Fruit fly (Drosophila melanogaster) whole organism, embryonic: ENCODE measurements around the gene scu.
A peak's percentile ranks its signal among the peaks of the same experiment; 100 is the strongest.

Source experiments
- B-H2 ChIP-seq: fragments of 200-800 bp; sonication (Bioruptor generic); optimal IDR thresholded peaks from 2 replicates; lab custom pipeline; 2018; ENCODE audit warnings: missing biosample characterization, mild to moderate bottlenecking, missing genetic modification characterization
- Blimp-1 ChIP-seq: fragments of 200-800 bp; sonication (Bioruptor generic); optimal IDR thresholded peaks from 3 replicates; lab custom pipeline; 2018; ENCODE audit warnings: missing biosample characterization, missing genetic modification characterization, mild to moderate bottlenecking, moderate library complexity, missing genetic modification reagents
- CG10431 ChIP-seq: fragments of 200-800 bp; sonication (Bioruptor generic); optimal IDR thresholded peaks from 3 replicates; lab custom pipeline; 2018; ENCODE audit warnings: missing biosample characterization, mild to moderate bottlenecking, missing genetic modification characterization
- CG10565 ChIP-seq: fragments of 200-800 bp; sonication (Bioruptor generic); optimal IDR thresholded peaks from 3 replicates; lab custom pipeline; 2016; ENCODE audit warnings: missing biosample characterization, mild to moderate bottlenecking, missing genetic modification characterization
- CG10654 ChIP-seq: fragments of 200-800 bp; sonication (Bioruptor generic); optimal IDR thresholded peaks from 2 replicates; lab custom pipeline; 2016; ENCODE audit warnings: missing biosample characterization, missing genetic modification characterization
- CG10979 ChIP-seq: fragments of 200-800 bp; sonication (Bioruptor generic); optimal IDR thresholded peaks from 2 replicates; lab custom pipeline; 2018; ENCODE audit warnings: missing biosample characterization, mild to moderate bottlenecking, missing genetic modification characterization, moderate library complexity
- CG11504 ChIP-seq: fragments of 200-800 bp; sonication (Bioruptor generic); optimal IDR thresholded peaks from 3 replicates; lab custom pipeline; 2019; ENCODE audit warnings: missing biosample characterization, mild to moderate bottlenecking, missing genetic modification characterization, moderate library complexity
- CG11560 ChIP-seq: fragments of 200-800 bp; sonication (Bioruptor generic); IDR thresholded peaks from 3 replicates; pipeline ENCODE4 v1.3.6; 2022; ENCODE audit warnings: missing biosample characterization, missing genetic modification characterization
- CG12236 ChIP-seq: fragments of 200-800 bp; sonication (Bioruptor generic); optimal IDR thresholded peaks from 2 replicates; lab custom pipeline; 2016; ENCODE audit warnings: missing biosample characterization, missing genetic modification characterization
- CG13894 ChIP-seq: fragments of 200-800 bp; sonication (Bioruptor generic); optimal IDR thresholded peaks from 3 replicates; lab custom pipeline; 2018; ENCODE audit warnings: missing biosample characterization, mild to moderate bottlenecking, missing genetic modification characterization, moderate library complexity
- CG15011 ChIP-seq: fragments of 200-800 bp; sonication (Bioruptor generic); optimal IDR thresholded peaks from 3 replicates; lab custom pipeline; 2018; ENCODE audit warnings: missing biosample characterization, mild to moderate bottlenecking, missing genetic modification characterization
- CG2712 ChIP-seq: fragments of 200-800 bp; optimal IDR thresholded peaks from 3 replicates; lab custom pipeline; 2019; ENCODE audit warnings: missing biosample characterization, mild to moderate bottlenecking, missing genetic modification characterization, moderate library complexity
- CG30431 ChIP-seq: fragments of 200-800 bp; sonication (Bioruptor generic); optimal IDR thresholded peaks from 2 replicates; lab custom pipeline; 2017; ENCODE audit warnings: missing biosample characterization, missing genetic modification characterization
- CG33213 ChIP-seq: fragments of 200-800 bp; sonication (Bioruptor generic); optimal IDR thresholded peaks from 3 replicates; lab custom pipeline; 2016; ENCODE audit warnings: missing biosample characterization, missing genetic modification characterization
- CG34376 ChIP-seq: fragments of 200-800 bp; sonication (Bioruptor generic); optimal IDR thresholded peaks from 2 replicates; lab custom pipeline; 2018; ENCODE audit warnings: missing biosample characterization, mild to moderate bottlenecking, missing genetic modification characterization
- CG6689 ChIP-seq: fragments of 200-800 bp; sonication (Bioruptor generic); IDR thresholded peaks from 2 replicates; pipeline ENCODE4 v1.3.6; 2022; ENCODE audit warnings: missing biosample characterization, missing genetic modification characterization
- CG8290 ChIP-seq, 3 experiments: fragments of 200-800 bp; sonication (Bioruptor generic); optimal IDR thresholded peaks; 2 replicates each; lab custom pipeline; 2016 to 2019; ENCODE audit warnings: missing biosample characterization in 3 of 3, missing genetic modification characterization in 3 of 3, mild to moderate bottlenecking in 2 of 3, moderate library complexity in 1 of 3
- CG8359 ChIP-seq: fragments of 200-800 bp; sonication (Bioruptor generic); optimal IDR thresholded peaks from 2 replicates; lab custom pipeline; 2017; ENCODE audit warnings: missing biosample characterization, mild to moderate bottlenecking, missing genetic modification characterization, borderline replicate concordance
- CG8944 ChIP-seq: fragments of 200-800 bp; sonication (Bioruptor generic); optimal IDR thresholded peaks from 3 replicates; lab custom pipeline; 2016; ENCODE audit warnings: missing biosample characterization, missing genetic modification characterization
- CG9727 ChIP-seq: fragments of 200-800 bp; sonication (Bioruptor generic); optimal IDR thresholded peaks from 3 replicates; lab custom pipeline; 2017; ENCODE audit warnings: missing biosample characterization, mild to moderate bottlenecking, missing genetic modification characterization
- CG9932 ChIP-seq: fragments of 200-800 bp; sonication (Bioruptor generic); IDR thresholded peaks from 2 replicates; pipeline ENCODE4 v1.3.6; 2022; ENCODE audit warnings: missing biosample characterization, missing genetic modification characterization
- Dref ChIP-seq: fragments of 200-800 bp; sonication (Bioruptor generic); IDR thresholded peaks from 2 replicates; pipeline ENCODE4 v1.3.6; 2022; ENCODE audit warnings: missing biosample characterization, missing genetic modification characterization
- Fer3 ChIP-seq: fragments of 200-800 bp; sonication (Bioruptor generic); optimal IDR thresholded peaks from 2 replicates; lab custom pipeline; 2018; ENCODE audit warnings: missing biosample characterization, mild to moderate bottlenecking, missing genetic modification characterization, moderate library complexity
- Hand ChIP-seq: fragments of 200-800 bp; sonication (Bioruptor generic); optimal IDR thresholded peaks from 2 replicates; lab custom pipeline; 2017; ENCODE audit warnings: mild to moderate bottlenecking, missing biosample characterization, missing genetic modification reagents, missing genetic modification characterization
- Hr78 ChIP-seq, 2 experiments: fragments of 200-800 bp in 1 of 2; fragments of >200 bp in 1 of 2; sonication (Bioruptor generic) in 1 of 2; optimal IDR thresholded peaks; 2 replicates each; lab custom pipeline; 2017 to 2019; ENCODE audit warnings: missing biosample characterization in 2 of 2, missing genetic modification characterization in 2 of 2, mild to moderate bottlenecking in 1 of 2, moderate library complexity in 1 of 2
- Lim3 ChIP-seq: fragments of 200-800 bp; sonication (Bioruptor generic); IDR thresholded peaks from 2 replicates; pipeline ENCODE4 v1.3.6; 2022; ENCODE audit warnings: missing biosample characterization, missing genetic modification characterization
- Mes4 ChIP-seq: fragments of 200-800 bp; sonication (Bioruptor generic); optimal IDR thresholded peaks from 2 replicates; lab custom pipeline; 2016; ENCODE audit warnings: missing biosample characterization, missing genetic modification characterization
- Mrtf ChIP-seq: fragments of 200-800 bp; sonication (Bioruptor generic); IDR thresholded peaks from 3 replicates; pipeline ENCODE4 v1.3.6; 2022; ENCODE audit warnings: missing biosample characterization, missing genetic modification characterization
- NFAT ChIP-seq: fragments of 200-800 bp; sonication (Bioruptor generic); IDR thresholded peaks from 2 replicates; pipeline ENCODE4 v1.3.6; 2022; ENCODE audit warnings: missing biosample characterization, missing genetic modification characterization
- Oli ChIP-seq: fragments of 200-800 bp; sonication (Bioruptor generic); optimal IDR thresholded peaks from 2 replicates; lab custom pipeline; 2018; ENCODE audit warnings: missing biosample characterization, mild to moderate bottlenecking, missing genetic modification characterization, moderate library complexity
- Pdp1 ChIP-seq, 2 experiments: fragments of 200-800 bp; sonication (Bioruptor generic); optimal IDR thresholded peaks; 3 replicates each; lab custom pipeline; 2016; ENCODE audit warnings: missing biosample characterization in 2 of 2, missing genetic modification characterization in 2 of 2, mild to moderate bottlenecking in 1 of 2, moderate library complexity in 1 of 2
- Rfx ChIP-seq: fragments of 200-800 bp; sonication (Bioruptor generic); IDR thresholded peaks from 2 replicates; pipeline ENCODE4 v1.3.6; 2022; ENCODE audit warnings: missing biosample characterization, missing genetic modification characterization
- Scr ChIP-seq: fragments of 200-800 bp; sonication (Bioruptor generic); IDR thresholded peaks from 2 replicates; pipeline ENCODE4 v1.3.6; 2022; ENCODE audit warnings: missing biosample characterization, missing genetic modification characterization; ENCODE audit not compliant: partially characterized antibody
- Ssrp ChIP-seq: fragments of 200-800 bp; sonication (Bioruptor generic); optimal IDR thresholded peaks from 2 replicates; lab custom pipeline; 2018; ENCODE audit warnings: missing biosample characterization, mild to moderate bottlenecking, missing genetic modification characterization, moderate library complexity
- Taf1 ChIP-seq: fragments of 200-800 bp; sonication (Bioruptor generic); IDR thresholded peaks from 2 replicates; pipeline ENCODE4 v1.3.6; 2022; ENCODE audit warnings: missing biosample characterization, missing genetic modification characterization
- Vsx1 ChIP-seq: fragments of 200-800 bp; sonication (Bioruptor generic); optimal IDR thresholded peaks from 2 replicates; lab custom pipeline; 2017; ENCODE audit warnings: missing biosample characterization, mild to moderate bottlenecking, missing genetic modification characterization, missing genetic modification reagents
- Xrp1 ChIP-seq: fragments of 200-800 bp; sonication (Bioruptor generic); IDR thresholded peaks from 2 replicates; pipeline ENCODE4 v1.3.6; 2022; ENCODE audit warnings: missing biosample characterization, missing genetic modification characterization
- ara ChIP-seq: fragments of 200-800 bp; sonication (Bioruptor generic); IDR thresholded peaks from 2 replicates; pipeline ENCODE4 v1.3.6; 2022; ENCODE audit warnings: missing biosample characterization, missing genetic modification characterization
- cwo ChIP-seq: fragments of 200-800 bp; sonication (Bioruptor generic); optimal IDR thresholded peaks from 3 replicates; lab custom pipeline; 2017; ENCODE audit warnings: missing biosample characterization, missing genetic modification characterization, mild to moderate bottlenecking, moderate library complexity, missing genetic modification reagents
- dmrt11E ChIP-seq: fragments of 200-800 bp; sonication (Bioruptor generic); optimal IDR thresholded peaks from 3 replicates; lab custom pipeline; 2018; ENCODE audit warnings: missing biosample characterization, mild to moderate bottlenecking, missing genetic modification characterization, moderate library complexity
- ems ChIP-seq: fragments of 200-800 bp; sonication (Bioruptor generic); optimal IDR thresholded peaks from 3 replicates; lab custom pipeline; 2016; ENCODE audit warnings: missing biosample characterization, missing genetic modification characterization
- esg ChIP-seq: fragments of 200-800 bp; sonication (Bioruptor generic); conservative IDR thresholded peaks from 2 replicates; pipeline ENCODE4 v1.3.6; 2022; ENCODE audit warnings: missing biosample characterization, missing genetic modification characterization
- fru ChIP-seq: fragments of >200 bp; optimal IDR thresholded peaks from 2 replicates; lab custom pipeline; 2017
- maf-S ChIP-seq: fragments of 200-800 bp; sonication (Bioruptor generic); optimal IDR thresholded peaks from 2 replicates; lab custom pipeline; 2016; ENCODE audit warnings: missing biosample characterization, missing genetic modification characterization
- rib ChIP-seq: fragments of 200-800 bp; sonication (Bioruptor generic); IDR thresholded peaks from 2 replicates; pipeline ENCODE4 v1.3.6; 2022; ENCODE audit warnings: missing biosample characterization, missing genetic modification characterization
- sc ChIP-seq, 3 experiments: fragments of >200 bp in 2 of 3; fragments of 200-800 bp in 1 of 3; sonication (Bioruptor generic) in 1 of 3; optimal IDR thresholded peaks; 2 replicates in 2 of 3; 3 replicates in 1 of 3; lab custom pipeline; 2017; ENCODE audit warnings: mild to moderate bottlenecking in 1 of 3, missing biosample characterization in 1 of 3, missing genetic modification characterization in 1 of 3, missing genetic modification reagents in 1 of 3
- scrt ChIP-seq: fragments of 200-800 bp; sonication (Bioruptor generic); optimal IDR thresholded peaks from 2 replicates; lab custom pipeline; 2018; ENCODE audit warnings: missing biosample characterization, mild to moderate bottlenecking, missing genetic modification characterization, moderate library complexity
- stc ChIP-seq: fragments of 200-800 bp; sonication (Bioruptor generic); IDR thresholded peaks from 2 replicates; pipeline ENCODE4 v1.3.6; 2022; ENCODE audit warnings: missing biosample characterization, missing genetic modification characterization
- tll ChIP-seq, 2 experiments: fragments of 200-800 bp in 1 of 2; fragments of >200 bp in 1 of 2; sonication (Bioruptor generic) in 1 of 2; optimal IDR thresholded peaks; 2 replicates each; lab custom pipeline; 2017 to 2019; ENCODE audit warnings: missing biosample characterization in 2 of 2, missing genetic modification characterization in 2 of 2, mild to moderate bottlenecking in 1 of 2, moderate library complexity in 1 of 2

Gene scu

dm6 chrX:18085470-18085797 is 5.6 kb upstream of the scu start, which contains the start of gene Ada3 (continued):
- peak; percentile 59 for TF ChIP-seq dmrt11E (tag; lab: Kevin White, UChicago)
- peak; percentile 29 for TF ChIP-seq Vsx1 (GFP tag; lab: Kevin White, UChicago)
- TF ChIP-seq maf-S, result peak; percentile 48
- no peak for TF ChIP-seq fru (lab: Kevin White, UChicago)
- TF ChIP-seq CG34376 (GFP tag; lab: Kevin White, UChicago), result peak; percentile 39
- peak; percentile 71 for TF ChIP-seq CG6689
- TF ChIP-seq CG30431 (GFP tag; lab: Kevin White, UChicago), result peak; percentile 54
- TF ChIP-seq CG33213 (GFP tag; lab: Kevin White, UChicago), result peak; percentile 53
- TF ChIP-seq ems, result peak; percentile 75
- TF ChIP-seq CG8359 (GFP tag; lab: Kevin White, UChicago), result peak; percentile 18
- peak; percentile 73 for TF ChIP-seq esg (GFP tag; lab: Robert Waterston, UW)
- peak; percentile 74 for TF ChIP-seq CG2712 (tag; lab: Kevin White, UChicago)
- peak; percentile 61 for TF ChIP-seq Fer3 (tag; lab: Kevin White, UChicago)
- TF ChIP-seq CG11504 (tag; lab: Kevin White, UChicago), result peak; percentile 76
- peak; percentile 52 for TF ChIP-seq CG10654 (GFP tag; lab: Kevin White, UChicago)
- peak; percentile 74 for TF ChIP-seq CG9727 (GFP tag; lab: Kevin White, UChicago)
- TF ChIP-seq CG9932 (GFP tag; lab: Robert Waterston, UW), result peak; percentile 85
- TF ChIP-seq B-H2 (GFP tag; lab: Kevin White, UChicago), result peak; percentile 59
- peak; percentile 42 for TF ChIP-seq CG15011 (GFP tag; lab: Kevin White, UChicago)
- no peak for TF ChIP-seq Lim3 (GFP tag; lab: Robert Waterston, UW)
- TF ChIP-seq CG8944, result peak; percentile 62
- no peak for TF ChIP-seq sc (optimal IDR thresholded peaks at IDR 0.05; lab: Kevin White, UChicago)
- TF ChIP-seq sc (GFP tag; optimal IDR thresholded peaks at IDR 0.05; lab: Kevin White, UChicago), result peak; percentile 28
- no peak for TF ChIP-seq CG10565 (GFP tag; lab: Kevin White, UChicago)
- TF ChIP-seq CG13894 (tag; lab: Kevin White, UChicago), result peak; percentile 15
- TF ChIP-seq Xrp1 (GFP tag; lab: Robert Waterston, UW), result peak; percentile 68
- peak; percentile 57 for TF ChIP-seq CG10979 (tag; lab: Kevin White, UChicago)
- TF ChIP-seq scrt (GFP tag; lab: Kevin White, UChicago), result no peak
- peak; percentile 36 for TF ChIP-seq Hand
- no peak for TF ChIP-seq tll (GFP tag; optimal IDR thresholded peaks at IDR 0.05; lab: Kevin White, UChicago)
- TF ChIP-seq stc (GFP tag; lab: Robert Waterston, UW), result peak; percentile 8; the same call in 1 of the 2 replicates
- TF ChIP-seq rib (GFP tag; lab: Robert Waterston, UW), result no peak
- no peak for TF ChIP-seq CG10431 (GFP tag; lab: Kevin White, UChicago)
- TF ChIP-seq CG12236 (GFP tag; lab: Kevin White, UChicago), result peak; percentile 35
- TF ChIP-seq Mes4 (GFP tag; lab: Kevin White, UChicago), result peak; percentile 28
- TF ChIP-seq Taf1 (GFP tag; lab: Robert Waterston, UW), result peak; percentile 60
- peak; percentile 55 for TF ChIP-seq Blimp-1 (GFP tag; lab: Kevin White, UChicago)
- peak; percentile 67 to 80 for TF ChIP-seq Pdp1 (GFP tag; optimal IDR thresholded peaks at IDR 0.05; lab: Kevin White, UChicago)
- TF ChIP-seq cwo (GFP tag; lab: Kevin White, UChicago), result peak; percentile 48
- no peak for TF ChIP-seq CG11560 (tag; lab: Robert Waterston, UW)
- TF ChIP-seq Scr (GFP tag; lab: Robert Waterston, UW), result no peak
- peak; percentile 79; the same call in 1 of the 2 replicates for TF ChIP-seq Rfx (GFP tag; lab: Robert Waterston, UW)
- peak; percentile 75 for TF ChIP-seq NFAT (GFP tag; lab: Robert Waterston, UW)
- TF ChIP-seq ara (GFP tag; lab: Robert Waterston, UW), result no peak
- peak; percentile 54 for TF ChIP-seq Oli (tag; lab: Kevin White, UChicago)
- TF ChIP-seq Ssrp (tag; lab: Kevin White, UChicago), result peak; percentile 69
- 0 out of 3 replicates have a peak, but pooled peaks have one; percentile 61 for TF ChIP-seq Mrtf (GFP tag; lab: Robert Waterston, UW)
- TF ChIP-seq Hr78 (GFP tag; optimal IDR thresholded peaks at IDR 0.05; lab: Kevin White, UChicago), result no peak
- TF ChIP-seq Dref (GFP tag; lab: Robert Waterston, UW), result no peak
- TF ChIP-seq CG8290 (GFP tag; optimal IDR thresholded peaks at IDR 0.05; lab: Kevin White, UChicago), result peak; percentile 42
- TF ChIP-seq CG8290 (tag; optimal IDR thresholded peaks at IDR 0.05; lab: Kevin White, UChicago), result peak; percentile 58 to 66
